Worm (Caenorhabditis elegans): Measurements from ENCODE around the gene sec-10.

The sec-10 gene

DNA sequence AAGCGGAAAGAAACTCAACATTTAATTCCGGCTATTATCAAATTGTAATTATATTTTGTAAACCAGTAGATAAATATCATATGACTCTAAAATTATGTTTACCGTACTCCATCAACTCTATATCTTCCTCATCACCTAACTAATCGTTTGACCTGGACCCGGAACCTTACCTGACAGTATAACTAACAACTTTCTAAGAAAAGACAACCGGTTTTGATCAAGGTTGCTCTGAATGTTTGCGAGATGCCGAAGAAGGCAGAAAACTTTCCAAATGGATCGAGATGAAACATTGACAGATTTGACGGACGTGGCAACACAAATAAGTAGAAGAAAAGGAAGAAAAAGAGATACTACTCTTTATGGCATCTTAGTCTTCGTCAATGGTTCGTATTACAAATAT lies 42.4 kb upstream of the sec-10 start (continued):
- TF ChIP-seq nhr-84 (tag; optimal IDR thresholded peaks at IDR 0.05): no peak
- no peak for TF ChIP-seq Y116A8C.19 (tag; optimal IDR thresholded peaks at IDR 0.05; ENCODE audit: borderline replicate concordance)
- no peak for TF ChIP-seq fkh-8 (tag; optimal IDR thresholded peaks at IDR 0.05)
- no peak for TF ChIP-seq lin-15B (tag; optimal IDR thresholded peaks at IDR 0.05)
- no peak for TF ChIP-seq C34B4.2 (tag; optimal IDR thresholded peaks at IDR 0.05)
- TF ChIP-seq sptf-1 (tag; optimal IDR thresholded peaks at IDR 0.05): no peak
- no peak for TF ChIP-seq ceh-8 (GFP tag; optimal IDR thresholded peaks at IDR 0.05)
- no peak for TF ChIP-seq skn-1 (tag; optimal IDR thresholded peaks at IDR 0.05)
- peak; percentile 7 for TF ChIP-seq rnt-1 (tag; optimal IDR thresholded peaks at IDR 0.05)
- no peak for TF ChIP-seq egl-27 (tag; optimal IDR thresholded peaks at IDR 0.05)
- TF ChIP-seq unc-98 (GFP tag; IDR thresholded peaks at IDR 0.05): no peak
- TF ChIP-seq tbx-2 (tag; optimal IDR thresholded peaks at IDR 0.05): peak; percentile 47
- TF ChIP-seq pax-3 (tag; optimal IDR thresholded peaks at IDR 0.05): no peak
- no peak for TF ChIP-seq lin-35 (GFP tag; optimal IDR thresholded peaks at IDR 0.05)
- no peak for TF ChIP-seq fos-1 (tag; optimal IDR thresholded peaks at IDR 0.05)
- TF ChIP-seq ces-1 (GFP tag; optimal IDR thresholded peaks at IDR 0.05): no peak
- TF ChIP-seq egl-13 (tag; optimal IDR thresholded peaks at IDR 0.05): no peak
- peak; percentile 74 for TF ChIP-seq lin-14 (GFP tag; optimal IDR thresholded peaks at IDR 0.05)
- peak; percentile 94 for TF ChIP-seq nhr-85 (tag)
- TF ChIP-seq mep-1 (tag; optimal IDR thresholded peaks at IDR 0.05): peak; percentile 29
- TF ChIP-seq snu-23 (GFP tag; optimal IDR thresholded peaks at IDR 0.05): peak; percentile 38
- TF ChIP-seq hlh-17 (GFP tag; optimal IDR thresholded peaks at IDR 0.05; ENCODE audit: borderline replicate concordance): no peak

DNA sequence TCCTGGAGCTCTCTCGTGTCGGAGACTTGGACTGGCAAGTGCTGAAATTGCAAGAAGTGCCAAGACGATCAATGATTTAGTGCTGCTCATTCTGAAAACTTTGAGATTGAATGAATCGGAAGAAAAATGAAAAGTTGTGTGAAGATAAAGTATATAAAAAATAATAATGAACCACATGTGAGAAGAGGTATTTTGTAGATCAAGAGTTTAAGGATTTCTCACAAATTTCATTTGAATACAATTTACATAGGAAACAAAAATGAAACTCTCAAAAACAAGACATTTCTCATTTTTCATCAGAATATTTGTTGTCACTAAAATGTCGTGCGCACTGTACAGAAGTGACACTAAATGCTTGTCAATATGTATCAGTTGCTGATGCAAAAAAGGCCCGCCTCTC lies 40.2 kb upstream of the sec-10 start, which contains the start of gene T14A8.2:
Gene T14A8.2 (minus strand): TSS at position 101 of the 400 bp plus-strand sequence.
- TF ChIP-seq hpl-2 (GFP tag; optimal IDR thresholded peaks at IDR 0.05): no peak

DNA sequence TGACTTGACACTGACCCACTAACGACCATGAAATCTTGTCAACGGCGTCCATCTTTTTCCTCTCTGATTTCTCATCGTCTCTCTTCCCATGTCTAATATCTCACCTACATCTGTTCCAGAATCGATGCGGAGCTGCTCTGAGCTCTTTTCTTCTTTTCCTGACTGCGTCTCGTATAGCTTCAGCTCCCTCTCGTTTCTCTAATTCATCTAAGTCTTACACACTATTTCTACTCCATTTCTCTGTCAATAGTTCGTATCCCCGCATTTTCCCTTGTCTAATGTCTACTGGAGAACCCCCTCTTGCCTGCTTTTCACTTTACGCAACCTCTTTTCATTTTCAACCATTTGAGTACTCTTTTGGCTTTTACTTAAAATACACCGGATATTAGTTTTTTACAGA lies 35.6 kb upstream of the sec-10 start, which contains the start of gene ric-3:
Gene ric-3 (plus strand): TSS at position 400 of the 400 bp plus-strand sequence.
- TF ChIP-seq pax-3 (tag; optimal IDR thresholded peaks at IDR 0.05): peak; percentile 42
- TF ChIP-seq mep-1 (tag; optimal IDR thresholded peaks at IDR 0.05): peak; percentile 84
- TF ChIP-seq skn-1 (tag; optimal IDR thresholded peaks at IDR 0.05): peak; percentile 19
- TF ChIP-seq ceh-90 (tag; optimal IDR thresholded peaks at IDR 0.05): peak; percentile 16
- TF ChIP-seq dpl-1 (GFP tag; optimal IDR thresholded peaks at IDR 0.05): peak; percentile 7 to 41 (median 31)
- TF ChIP-seq fkh-10 (GFP tag; optimal IDR thresholded peaks at IDR 0.05): peak; percentile 47
- peak; percentile 45 to 63 (median 50) for TF ChIP-seq ceh-82 (tag; optimal IDR thresholded peaks at IDR 0.05)
- peak; percentile 52 for TF ChIP-seq fos-1 (tag; optimal IDR thresholded peaks at IDR 0.05)
- TF ChIP-seq nhr-28 (tag; optimal IDR thresholded peaks at IDR 0.05): no peak
- no peak for TF ChIP-seq tlp-1 (tag; optimal IDR thresholded peaks at IDR 0.05)
- peak; percentile 49 for TF ChIP-seq nhr-85 (tag)
- TF ChIP-seq lsy-2 (tag; optimal IDR thresholded peaks at IDR 0.05): peak; percentile 57 to 76
- TF ChIP-seq efl-1 (optimal IDR thresholded peaks at IDR 0.05): peak; percentile 68 to 78
- peak; percentile 32 to 95 for TF ChIP-seq efl-1 (GFP tag; optimal IDR thresholded peaks at IDR 0.05 in 1 of 2)
- TF ChIP-seq hlh-17 (GFP tag; optimal IDR thresholded peaks at IDR 0.05; ENCODE audit: borderline replicate concordance): no peak
- TF ChIP-seq xbp-1 (tag; optimal IDR thresholded peaks at IDR 0.05): peak; percentile 43
- TF ChIP-seq lin-39 (tag; optimal IDR thresholded peaks at IDR 0.05): peak; percentile 17
- TF ChIP-seq lin-14 (GFP tag; optimal IDR thresholded peaks at IDR 0.05): peak; percentile 95
- TF ChIP-seq snu-23 (GFP tag; optimal IDR thresholded peaks at IDR 0.05): peak; percentile 78
- TF ChIP-seq unc-130 (tag; optimal IDR thresholded peaks at IDR 0.05): no peak
- peak; percentile 72 for TF ChIP-seq nhr-47 (tag; optimal IDR thresholded peaks at IDR 0.05)
- TF ChIP-seq irx-1 (tag; optimal IDR thresholded peaks at IDR 0.05): peak; percentile 48
- peak; percentile 22 for TF ChIP-seq mef-2 (tag; optimal IDR thresholded peaks at IDR 0.05)
- peak; percentile 73 for TF ChIP-seq swsn-7 (tag; optimal IDR thresholded peaks at IDR 0.05)
- no peak for TF ChIP-seq C34B4.2 (tag; optimal IDR thresholded peaks at IDR 0.05)
- no peak for TF ChIP-seq hpl-2 (GFP tag; optimal IDR thresholded peaks at IDR 0.05)
- no peak for TF ChIP-seq mab-9 (GFP tag; IDR thresholded peaks at IDR 0.05)
- no peak for TF ChIP-seq ceh-88 (GFP tag; IDR thresholded peaks at IDR 0.05)
- TF ChIP-seq egl-13 (tag; optimal IDR thresholded peaks at IDR 0.05): peak; percentile 71
- no peak for TF ChIP-seq ets-5 (GFP tag; IDR thresholded peaks at IDR 0.05)
- peak; percentile 50 for TF ChIP-seq nhr-20 (tag; optimal IDR thresholded peaks at IDR 0.05)
- TF ChIP-seq blmp-1 (tag; optimal IDR thresholded peaks at IDR 0.05): peak; percentile 77
- TF ChIP-seq ztf-11 (tag; optimal IDR thresholded peaks at IDR 0.05): no peak
- peak; percentile 84 for TF ChIP-seq fkh-8 (tag; optimal IDR thresholded peaks at IDR 0.05)
- TF ChIP-seq zag-1 (tag; optimal IDR thresholded peaks at IDR 0.05): peak; percentile 23
- peak; percentile 31 for TF ChIP-seq lir-3 (tag; optimal IDR thresholded peaks at IDR 0.05; ENCODE audit: poor library complexity)
- TF ChIP-seq mdl-1 (tag; optimal IDR thresholded peaks at IDR 0.05): no peak
